Worm (Caenorhabditis elegans): ENCODE measurements around the gene wnk-1.

The wnk-1 gene

DNA sequence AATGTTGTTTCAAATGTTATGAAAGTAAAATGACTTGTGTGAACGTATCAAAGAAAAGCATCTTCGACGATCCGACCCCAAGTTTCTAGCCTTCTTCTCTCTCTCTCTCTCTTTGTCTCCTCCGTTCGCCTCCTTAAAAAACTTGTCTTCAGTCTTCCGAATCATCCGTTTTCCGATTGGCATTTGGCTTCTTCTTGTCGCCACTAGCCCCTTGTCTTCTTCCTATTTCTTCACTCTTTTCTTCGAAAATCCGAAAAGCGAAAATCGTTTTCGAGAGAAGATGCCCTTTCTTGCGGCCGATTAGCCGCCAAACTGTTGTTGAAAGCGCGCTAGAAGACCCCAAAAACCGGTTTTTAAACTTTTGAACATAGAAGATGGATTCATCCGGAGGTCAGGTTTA lies 58.6 kb downstream of the wnk-1 start:
- TF ChIP-seq ama-1 (optimal IDR thresholded peaks at IDR 0.05) (peak; percentile 93), unc-130 (GFP tag; optimal IDR thresholded peaks at IDR 0.05) (no peak), nhr-111 (GFP tag; optimal IDR thresholded peaks at IDR 0.05) (no peak), fkh-10 (GFP tag; optimal IDR thresholded peaks at IDR 0.05) (no peak), arid-1 (GFP tag; conservative IDR thresholded peaks at IDR 0.05) (no peak), mxl-3 (GFP tag; optimal IDR thresholded peaks at IDR 0.05) (peak; percentile 4), mep-1 (tag; optimal IDR thresholded peaks at IDR 0.05) (peak; percentile 9), nhr-48 (tag; optimal IDR thresholded peaks at IDR 0.05) (peak; percentile 25), lin-15B (tag; optimal IDR thresholded peaks at IDR 0.05) (no peak), nhr-25 (tag; optimal IDR thresholded peaks at IDR 0.05; ENCODE audit: borderline replicate concordance, insufficient read depth) (no peak), nhr-102 (tag; optimal IDR thresholded peaks at IDR 0.05) (no peak), Y5F2A.4 (GFP tag; optimal IDR thresholded peaks at IDR 0.05) (no peak), nhr-41 (GFP tag; IDR thresholded peaks at IDR 0.05) (no peak), ctbp-1 (GFP tag; IDR thresholded peaks at IDR 0.05) (no peak), D1046.2 (GFP tag; IDR thresholded peaks at IDR 0.05) (no peak), tra-1 (GFP tag; IDR thresholded peaks at IDR 0.05) (no peak), hif-1 (tag; optimal IDR thresholded peaks at IDR 0.05) (peak in 1 of 2 experiments; percentile 14), madf-5 (GFP tag; IDR thresholded peaks at IDR 0.05) (no peak), daf-16 (GFP tag; optimal IDR thresholded peaks at IDR 0.05) (no peak), daf-16 (tag; optimal IDR thresholded peaks at IDR 0.05) (no peak)

DNA sequence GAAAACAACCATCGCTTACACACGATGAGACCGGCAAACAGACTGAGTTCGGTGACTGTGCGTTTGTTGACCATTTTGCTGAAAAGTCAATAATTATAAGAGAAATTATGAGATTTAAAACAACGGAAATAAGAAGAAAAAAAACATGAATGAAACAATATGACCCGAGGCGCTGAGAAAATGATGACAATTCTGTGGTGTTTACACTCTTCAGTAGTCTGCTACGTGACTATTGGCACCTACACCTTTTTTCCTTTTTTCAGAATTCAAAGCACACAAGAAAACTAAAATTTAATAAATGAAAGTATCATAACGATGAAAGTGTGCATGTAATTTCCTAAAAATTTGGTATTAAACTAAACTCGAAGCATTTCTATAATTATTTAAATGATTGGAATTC lies 59.8 kb downstream of the wnk-1 start, which contains the start of gene Y11D7A.10:
Gene Y11D7A.10 (minus strand): TSS at position 82 of the 400 bp plus-strand sequence.
- TF ChIP-seq tra-1 (GFP tag; IDR thresholded peaks at IDR 0.05) = no peak
- no peak for TF ChIP-seq egl-43 (GFP tag; IDR thresholded peaks at IDR 0.05)
- no peak for TF ChIP-seq lir-3 (tag; optimal IDR thresholded peaks at IDR 0.05)
- no peak for TF ChIP-seq gei-8 (GFP tag; optimal IDR thresholded peaks at IDR 0.05)
- no peak for TF ChIP-seq D1046.2 (GFP tag; IDR thresholded peaks at IDR 0.05)
- TF ChIP-seq ZK546.5 (tag; optimal IDR thresholded peaks at IDR 0.05) = no peak
- TF ChIP-seq zip-2 (tag; optimal IDR thresholded peaks at IDR 0.05) = no peak
- no peak for TF ChIP-seq T26A8.4 (GFP tag; IDR thresholded peaks at IDR 0.05)
- no peak for TF ChIP-seq daf-8 (GFP tag; IDR thresholded peaks at IDR 0.05)
- TF ChIP-seq pha-4 (GFP tag; IDR thresholded peaks at IDR 0.05) = no peak
- TF ChIP-seq pha-4 (tag; optimal IDR thresholded peaks at IDR 0.05) = no peak
- TF ChIP-seq lsy-2 (tag; optimal IDR thresholded peaks at IDR 0.05) = no peak
- no peak for TF ChIP-seq duxl-1 (tag; optimal IDR thresholded peaks at IDR 0.05; ENCODE audit: poor library complexity)
- peak; percentile 92 for TF ChIP-seq aha-1 (tag)
- no peak for TF ChIP-seq daf-16 (GFP tag; optimal IDR thresholded peaks at IDR 0.05)
- peak; percentile 55 for TF ChIP-seq daf-16 (tag; optimal IDR thresholded peaks at IDR 0.05)
- TF ChIP-seq Y105C5A.15 (GFP tag; IDR thresholded peaks at IDR 0.05) = no peak
- TF ChIP-seq ztf-11 (tag; optimal IDR thresholded peaks at IDR 0.05) = no peak
- no peak for TF ChIP-seq tag-97 (GFP tag; IDR thresholded peaks at IDR 0.05)
- peak; percentile 6 for TF ChIP-seq hlh-30 (tag; optimal IDR thresholded peaks at IDR 0.05; ENCODE audit: insufficient read depth)
- TF ChIP-seq nhr-41 (GFP tag; IDR thresholded peaks at IDR 0.05) = no peak
- TF ChIP-seq sdz-12 (GFP tag; optimal IDR thresholded peaks at IDR 0.05) = no peak
- TF ChIP-seq aly-2 (tag; optimal IDR thresholded peaks at IDR 0.05) = no peak
- no peak for TF ChIP-seq hlh-11 (tag; optimal IDR thresholded peaks at IDR 0.05)
- TF ChIP-seq pqm-1 (tag; optimal IDR thresholded peaks at IDR 0.05) = no peak
- peak; percentile 72 to 89 for TF ChIP-seq hif-1 (tag; optimal IDR thresholded peaks at IDR 0.05)
- TF ChIP-seq jun-1 (tag; optimal IDR thresholded peaks at IDR 0.05) = no peak
- TF ChIP-seq spr-3 (GFP tag; optimal IDR thresholded peaks at IDR 0.05) = no peak
- TF ChIP-seq nhr-28 (tag; optimal IDR thresholded peaks at IDR 0.05) = no peak
- TF ChIP-seq ctbp-1 (GFP tag; IDR thresholded peaks at IDR 0.05) = no peak
- TF ChIP-seq mdl-1 (tag; optimal IDR thresholded peaks at IDR 0.05) = no peak
- no peak for TF ChIP-seq dve-1 (tag; optimal IDR thresholded peaks at IDR 0.05; ENCODE audit: insufficient read depth)
- TF ChIP-seq madf-5 (GFP tag; IDR thresholded peaks at IDR 0.05) = no peak
- no peak for TF ChIP-seq mes-2 (tag; optimal IDR thresholded peaks at IDR 0.05; ENCODE audit: poor library complexity, severe bottlenecking)
- TF ChIP-seq mdt-29 (GFP tag; IDR thresholded peaks at IDR 0.05) = no peak
